Worm (Caenorhabditis elegans) whole organism, midembryonic: ENCODE data around the gene F19C6.2.

Experiments
- T22C8.4 ChIP-seq: fragments of 200-800 bp; sonication (Bioruptor generic); IDR thresholded peaks from 2 replicates; pipeline ENCODE4 v1.3.6; 2022; ENCODE audit warnings: missing genetic modification characterization, missing compliant biosample characterization
- flt-1 ChIP-seq: fragments of 200-800 bp; sonication (Bioruptor generic); IDR thresholded peaks from 2 replicates; pipeline ENCODE4 v1.3.6; 2022; ENCODE audit warnings: missing genetic modification characterization, missing compliant biosample characterization
- med-1 ChIP-seq: sonication (generic microtip); optimal IDR thresholded peaks from 2 replicates; lab custom pipeline; 2017; ENCODE audit warnings: missing genetic modification characterization, mild to moderate bottlenecking, missing compliant biosample characterization, antibody characterized with exemption, missing genetic modification reagents; ENCODE audit not compliant: insufficient read depth
- ztf-29 ChIP-seq: fragments of 200-800 bp; sonication (Bioruptor generic); IDR thresholded peaks from 2 replicates; pipeline ENCODE4 v1.3.6; 2022; ENCODE audit warnings: missing genetic modification reagents, missing genetic modification characterization, missing compliant biosample characterization

DNA sequence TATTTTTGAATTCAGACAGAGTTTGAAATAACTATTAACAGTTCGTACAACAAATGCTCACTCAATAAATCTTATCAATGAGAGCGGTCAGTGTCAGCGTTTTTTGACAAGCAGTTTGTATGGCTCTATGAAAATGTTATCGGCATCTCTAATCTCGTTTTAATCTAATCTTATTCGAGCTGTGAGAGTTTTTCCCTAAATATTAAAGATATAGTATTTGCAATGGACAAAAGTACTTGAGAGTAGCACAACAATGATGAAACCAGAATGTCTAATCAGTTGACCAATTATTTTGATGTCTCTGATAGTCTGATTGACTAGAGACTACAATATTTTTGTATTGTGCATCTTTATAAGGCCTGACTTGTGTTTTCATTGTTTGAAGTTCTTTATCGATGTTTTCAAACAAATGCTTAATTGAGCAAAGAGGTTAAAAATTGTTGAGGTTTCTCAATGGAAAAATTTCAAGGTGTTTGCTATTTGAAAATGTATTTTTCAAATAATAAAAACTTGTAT lies 15.8 kb upstream of the F19C6.2 start, which contains the start of gene F19C6.5:
- TF ChIP-seq ztf-29 (GFP tag; lab: Robert Waterston, UW), result no peak
- TF ChIP-seq flt-1 (GFP tag; lab: Robert Waterston, UW), result no peak
- TF ChIP-seq med-1 (GFP tag; lab: Kevin White, UChicago), result no peak
- no peak for TF ChIP-seq T22C8.4 (GFP tag; lab: Robert Waterston, UW)
